Worm (Caenorhabditis elegans) whole organism, young adult: ENCODE results near the gene zyg-11.

Experiments
- ama-1 ChIP-seq, 3 experiments: fragments of 150-350 bp in 1 of 3; sonication (generic microtip) in 2 of 3; optimal IDR thresholded peaks; 2 replicates each; lab custom pipeline; 2014 to 2018; ENCODE audit warnings: missing biosample characterization in 2 of 3, missing genetic modification characterization in 2 of 3, missing genetic modification reagents in 2 of 3
- attf-5 ChIP-seq: fragments of 200-800 bp; sonication (Bioruptor generic); optimal IDR thresholded peaks from 2 replicates; lab custom pipeline; 2018; ENCODE audit warnings: mild to moderate bottlenecking, missing genetic modification characterization, missing compliant biosample characterization
- ets-4 ChIP-seq: fragments of 200-800 bp; sonication (Bioruptor generic); optimal IDR thresholded peaks from 2 replicates; lab custom pipeline; 2018; ENCODE audit warnings: mild to moderate bottlenecking, missing genetic modification characterization, missing compliant biosample characterization
- lin-40 ChIP-seq: sonication (generic microtip); optimal IDR thresholded peaks from 2 replicates; lab custom pipeline; 2016; ENCODE audit warnings: missing genetic modification characterization, mild to moderate bottlenecking, missing compliant biosample characterization, missing genotype, missing genetic modification reagents
- madf-8 ChIP-seq: fragments of 200-800 bp; sonication (Bioruptor generic); conservative IDR thresholded peaks from 2 replicates; pipeline ENCODE4 v1.3.6; 2022; ENCODE audit warnings: missing genetic modification reagents, missing genetic modification characterization, missing compliant biosample characterization
- nfya-1 ChIP-seq: sonication (generic microtip); optimal IDR thresholded peaks from 2 replicates; lab custom pipeline; 2017; ENCODE audit warnings: antibody characterized with exemption, missing compliant biosample characterization, missing genetic modification characterization, borderline replicate concordance; ENCODE audit not compliant: insufficient read depth
- snpc-4 ChIP-seq, 5 experiments: fragments of 150-350 bp in 1 of 5; sonication (generic microtip) in 4 of 5; optimal IDR thresholded peaks; 2 replicates each; lab custom pipeline; 2014 to 2018; ENCODE audit warnings: missing genetic modification characterization in 5 of 5, missing biosample characterization in 3 of 5, antibody characterized with exemption in 2 of 5, mild to moderate bottlenecking in 2 of 5, missing compliant biosample characterization in 2 of 5, missing genotype in 2 of 5, moderate library complexity in 2 of 5, missing genetic modification reagents in 1 of 5

ce11 chrII:7976308-7976707 lies 41.2 kb upstream of the zyg-11 start, which contains the start of gene DH11.5:
- no peak for TF ChIP-seq nfya-1
- no peak for TF ChIP-seq madf-8 (GFP tag; lab: Robert Waterston, UW)
- TF ChIP-seq attf-5 (GFP tag; lab: Kevin White, UChicago) = no peak
- no peak for TF ChIP-seq ama-1 (optimal IDR thresholded peaks at IDR 0.05; lab: Kevin White, UChicago)
- TF ChIP-seq ama-1 (GFP tag; optimal IDR thresholded peaks at IDR 0.05; lab: Kevin White, UChicago) = no peak
- no peak for TF ChIP-seq ets-4 (GFP tag; lab: Kevin White, UChicago)
- no peak for TF ChIP-seq lin-40 (tag; lab: Kevin White, UChicago)
- no peak for TF ChIP-seq snpc-4 (GFP tag; optimal IDR thresholded peaks at IDR 0.05; lab: Kevin White, UChicago)
- no peak for TF ChIP-seq snpc-4 (tag; optimal IDR thresholded peaks at IDR 0.05; lab: Kevin White, UChicago)
